Fruit fly (Drosophila melanogaster): ENCODE data around the gene CG16952.

CG16952 gene

DNA sequence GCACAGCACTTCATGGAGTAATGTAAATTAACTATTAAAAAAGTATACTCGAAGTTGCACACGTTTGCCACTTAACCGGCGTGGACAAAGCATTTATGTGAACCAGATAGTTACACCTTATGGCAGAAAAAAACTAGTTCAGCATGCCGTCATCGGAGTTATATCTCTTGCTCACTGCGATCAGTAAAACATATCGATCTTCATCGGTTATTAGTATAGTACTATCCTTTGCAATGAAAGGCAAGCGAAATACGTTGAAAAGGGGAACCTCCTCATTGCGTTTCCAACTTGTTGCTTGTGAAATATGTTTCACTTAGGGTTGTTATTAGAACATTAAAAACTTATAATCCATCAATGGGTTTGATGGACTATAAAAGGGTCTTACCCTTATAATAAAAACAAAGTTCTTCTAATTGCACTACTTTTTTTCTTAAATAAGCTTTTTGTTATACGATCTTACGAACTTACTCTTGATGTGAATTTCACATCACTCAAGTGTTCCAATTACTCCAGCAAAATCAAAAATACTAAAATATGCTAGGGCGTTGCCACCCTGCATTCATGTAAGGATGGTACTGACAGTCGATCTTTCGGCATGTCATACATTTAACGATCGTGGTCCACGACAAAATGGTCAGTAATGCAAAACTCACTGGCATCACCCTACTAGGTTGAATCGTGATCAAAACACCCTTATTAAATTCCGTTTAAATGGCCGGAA lies 39.7 kb downstream of the CG16952 start, which contains the start of gene CycD:
TSS of gene CycD (minus strand) at position 113 of the 721 bp plus-strand sequence.
- TF ChIP-seq CG17801 (GFP tag; optimal IDR thresholded peaks at IDR 0.05; ENCODE audit: partially characterized antibody), result no peak

dm6 chrX:15910570-15910969 lies 40.6 kb downstream of the CG16952 start, which contains the start of gene Lrp4:
Lrp4 (plus strand) TSS chrX:15910870.
- TF ChIP-seq CG17801 (GFP tag; optimal IDR thresholded peaks at IDR 0.05; ENCODE audit: partially characterized antibody), result no peak

dm6 chrX:15921655-15922054 lies 51.7 kb downstream of the CG16952 start, which contains the start of gene CG8916:
CG8916 (plus strand) TSS chrX:15921955.
- no peak for TF ChIP-seq CG17801 (GFP tag; optimal IDR thresholded peaks at IDR 0.05; ENCODE audit: partially characterized antibody)

DNA sequence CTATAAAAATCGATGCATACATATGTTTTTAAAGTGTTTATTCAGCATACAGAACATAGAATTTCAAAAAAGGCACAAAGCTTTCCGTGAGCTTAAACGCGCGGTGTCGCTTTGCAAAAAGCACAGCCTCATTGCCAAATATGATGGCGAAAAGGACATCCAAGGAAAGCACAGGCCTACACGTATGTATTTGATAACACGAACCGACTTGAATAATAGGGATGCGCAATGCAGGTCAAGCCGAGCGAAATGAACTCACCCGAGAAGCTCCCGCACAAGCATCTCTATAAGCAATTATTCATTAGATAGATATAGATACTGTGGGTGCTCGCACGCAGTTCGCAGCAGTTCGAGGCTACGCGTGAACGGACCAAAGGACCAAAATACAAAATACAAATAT lies 54.8 kb downstream of the CG16952 start, which contains the start of gene Lcch3:
TSS of gene Lcch3 (plus strand) at position 301 of the 400 bp plus-strand sequence.
- TF ChIP-seq CG17801 (GFP tag; optimal IDR thresholded peaks at IDR 0.05; ENCODE audit: partially characterized antibody), result no peak
